Worm (Caenorhabditis elegans) whole organism, L2 larva: ENCODE measurements around the gene H39E20.1.

ENCODE experiments used
- F13H6.1 ChIP-seq: sonication (generic microtip); optimal IDR thresholded peaks from 2 replicates; lab custom pipeline; 2016; ENCODE audit warnings: missing genetic modification characterization, missing compliant biosample characterization
- aly-2 ChIP-seq: fragments of 150-350 bp; optimal IDR thresholded peaks from 2 replicates; lab custom pipeline; 2014; ENCODE audit warnings: missing biosample characterization, missing genetic modification characterization
- elt-3 ChIP-seq: sonication (generic microtip); optimal IDR thresholded peaks from 2 replicates; lab custom pipeline; 2017; ENCODE audit warnings: missing biosample characterization, missing genetic modification characterization
- gmeb-1 ChIP-seq: fragments of 150-350 bp; optimal IDR thresholded peaks from 2 replicates; lab custom pipeline; 2014; ENCODE audit warnings: missing biosample characterization, missing genetic modification characterization
- lin-13 ChIP-seq: fragments of 150-350 bp; optimal IDR thresholded peaks from 2 replicates; lab custom pipeline; 2014; ENCODE audit warnings: missing biosample characterization, missing genetic modification reagents, missing genetic modification characterization
- lin-39 ChIP-seq: fragments of 150-350 bp; optimal IDR thresholded peaks from 2 replicates; lab custom pipeline; 2014; ENCODE audit warnings: missing biosample characterization, missing genetic modification reagents, missing genetic modification characterization
- mdl-1 ChIP-seq, 2 experiments: fragments of 150-350 bp in 1 of 2; sonication (generic microtip) in 1 of 2; optimal IDR thresholded peaks; 2 replicates each; lab custom pipeline; 2017; ENCODE audit warnings: missing biosample characterization in 2 of 2, missing genetic modification characterization in 2 of 2
- nhr-12 ChIP-seq: fragments of 150-350 bp; optimal IDR thresholded peaks from 2 replicates; lab custom pipeline; 2014; ENCODE audit warnings: missing biosample characterization, missing genetic modification characterization
- unc-55 ChIP-seq: fragments of 150-350 bp; sonication (generic microtip); optimal IDR thresholded peaks from 3 replicates; lab custom pipeline; 2014; ENCODE audit warnings: missing biosample characterization, missing genetic modification reagents, missing genetic modification characterization
- zag-1 ChIP-seq: fragments of 150-350 bp; optimal IDR thresholded peaks from 2 replicates; lab custom pipeline; 2014; ENCODE audit warnings: missing biosample characterization, missing genetic modification characterization

DNA sequence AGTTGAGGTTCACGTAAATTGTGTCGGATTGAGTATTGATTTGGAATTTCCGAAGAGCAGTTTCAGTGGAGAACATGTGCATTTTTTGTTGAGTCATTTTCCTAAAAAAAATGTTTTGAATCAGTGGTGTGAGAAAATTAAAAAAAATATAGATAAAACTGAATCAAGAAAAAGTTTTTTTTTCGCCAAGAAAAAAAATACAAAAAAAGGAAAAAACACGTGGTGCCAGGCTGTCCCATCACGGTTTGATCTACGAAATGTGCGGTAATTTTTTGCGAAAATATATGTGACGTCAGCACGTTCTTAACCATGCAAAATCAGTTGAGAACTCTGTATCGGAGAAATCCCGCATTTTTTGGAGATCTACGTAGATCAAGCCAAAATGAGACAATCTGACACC, 3.5 kb downstream of the H39E20.1 start, which contains the start of gene F56C3.9:
- TF ChIP-seq gmeb-1 (no peak), lin-13 (GFP tag; lab: Kevin White, UChicago) (no peak), F13H6.1 (tag; lab: Kevin White, UChicago) (no peak), unc-55 (GFP tag; lab: Kevin White, UChicago) (no peak), mdl-1 (tag; optimal IDR thresholded peaks at IDR 0.05; lab: Kevin White, UChicago) (no peak), zag-1 (tag; lab: Kevin White, UChicago) (no peak), lin-39 (tag; lab: Kevin White, UChicago) (no peak), elt-3 (no peak), aly-2 (no peak), nhr-12 (no peak)
